Fruit fly (Drosophila melanogaster) S2 (cell line): ENCODE data around the gene LPCAT.

Source experiments
- CG8478 ChIP-seq: fragments of >200 bp; optimal IDR thresholded peaks from 2 replicates; lab custom pipeline; 2018
- CTCF ChIP-seq, 2 experiments: fragments of >200 bp; optimal IDR thresholded peaks; 2 replicates each; lab custom pipeline; 2018

dm6 chrX:9598106-9598505 is 18.3 kb upstream of the LPCAT start:
- TF ChIP-seq CTCF (optimal IDR thresholded peaks at IDR 0.05; lab: Kevin White, UChicago) = no peak
- TF ChIP-seq CG8478 (lab: Kevin White, UChicago) = no peak
